Worm (Caenorhabditis elegans) whole organism, L4 larva: ENCODE measurements around the gene C33G3.4.
A peak's percentile ranks its signal among the peaks of the same experiment; 100 is the strongest.

Experiments used
- F37D6.2 ChIP-seq: sonication (generic microtip); optimal IDR thresholded peaks from 2 replicates; lab custom pipeline; 2016; ENCODE audit warnings: mild to moderate bottlenecking, missing genetic modification characterization, missing compliant biosample characterization
- F44E2.7 ChIP-seq: fragments of 200-800 bp; sonication (Bioruptor generic); IDR thresholded peaks from 2 replicates; pipeline ENCODE4 v2.1.2; 2022; ENCODE audit warnings: missing genetic modification characterization, missing compliant biosample characterization
- Y105C5A.15 ChIP-seq: fragments of 200-800 bp; sonication (Bioruptor generic); IDR thresholded peaks from 2 replicates; pipeline ENCODE4 v1.3.6; 2022; ENCODE audit warnings: missing genetic modification characterization, missing compliant biosample characterization
- ceh-32 ChIP-seq: sonication (generic microtip); optimal IDR thresholded peaks from 2 replicates; lab custom pipeline; 2016; ENCODE audit warnings: mild to moderate bottlenecking, missing genetic modification characterization, missing compliant biosample characterization; ENCODE audit not compliant: poor library complexity
- daf-16 ChIP-seq, 3 experiments: sonication (generic microtip); optimal IDR thresholded peaks; 2 replicates each; lab custom pipeline; 2016 to 2017; ENCODE audit warnings: missing genetic modification characterization in 3 of 3, missing genetic modification reagents in 3 of 3, mild to moderate bottlenecking in 2 of 3, missing compliant biosample characterization in 2 of 3, missing biosample characterization in 1 of 3, moderate library complexity in 1 of 3
- daf-19 ChIP-seq: fragments of 200-800 bp; sonication (Bioruptor generic); conservative IDR thresholded peaks from 2 replicates; pipeline ENCODE4 v1.3.6; 2022; ENCODE audit warnings: missing genetic modification characterization, missing compliant biosample characterization
- dmd-6 ChIP-seq: fragments of 200-800 bp; sonication (Bioruptor generic); IDR thresholded peaks from 2 replicates; pipeline ENCODE4 v1.3.6; 2022; ENCODE audit warnings: missing genetic modification reagents, missing genetic modification characterization, missing compliant biosample characterization
- dpl-1 ChIP-seq: fragments of 150-350 bp; optimal IDR thresholded peaks from 2 replicates; lab custom pipeline; 2014; ENCODE audit warnings: missing biosample characterization, missing genetic modification reagents, missing genetic modification characterization
- duxl-1 ChIP-seq: sonication (generic microtip); optimal IDR thresholded peaks from 2 replicates; lab custom pipeline; 2016; ENCODE audit warnings: mild to moderate bottlenecking, missing genetic modification characterization, moderate library complexity, missing compliant biosample characterization; ENCODE audit not compliant: poor library complexity
- fkh-10 ChIP-seq: fragments of 150-350 bp; optimal IDR thresholded peaks from 2 replicates; lab custom pipeline; 2014; ENCODE audit warnings: missing biosample characterization, missing genetic modification reagents, missing genetic modification characterization
- hmg-1.1 ChIP-seq: fragments of 200-800 bp; sonication (Bioruptor generic); IDR thresholded peaks from 2 replicates; pipeline ENCODE4 v1.3.6; 2022; ENCODE audit warnings: missing genetic modification reagents, missing genetic modification characterization, missing compliant biosample characterization
- jun-1 ChIP-seq: fragments of 150-350 bp; optimal IDR thresholded peaks from 2 replicates; lab custom pipeline; 2014; ENCODE audit warnings: missing biosample characterization, missing genetic modification reagents, missing genetic modification characterization
- lin-13 ChIP-seq: fragments of 150-350 bp; optimal IDR thresholded peaks from 2 replicates; lab custom pipeline; 2014; ENCODE audit warnings: missing biosample characterization, missing genetic modification reagents, missing genetic modification characterization
- lir-3 ChIP-seq: sonication (generic microtip); optimal IDR thresholded peaks from 2 replicates; lab custom pipeline; 2016; ENCODE audit warnings: mild to moderate bottlenecking, missing genetic modification characterization, missing compliant biosample characterization
- lsy-2 ChIP-seq, 2 experiments: fragments of 150-350 bp in 1 of 2; sonication (generic microtip) in 1 of 2; optimal IDR thresholded peaks; 2 replicates each; lab custom pipeline; 2014 to 2017; ENCODE audit warnings: missing biosample characterization in 2 of 2, missing genetic modification characterization in 2 of 2
- madf-9 ChIP-seq: fragments of 200-800 bp; sonication (Bioruptor generic); conservative IDR thresholded peaks from 2 replicates; pipeline ENCODE4 v1.3.6; 2022; ENCODE audit warnings: missing genetic modification reagents, missing genetic modification characterization, missing compliant biosample characterization
- mes-2 ChIP-seq: sonication (generic microtip); optimal IDR thresholded peaks from 2 replicates; lab custom pipeline; 2016; ENCODE audit warnings: missing genotype, mild to moderate bottlenecking, missing genetic modification characterization, missing compliant biosample characterization; ENCODE audit not compliant: poor library complexity, severe bottlenecking
- nhr-102 ChIP-seq: sonication (generic microtip); optimal IDR thresholded peaks from 2 replicates; lab custom pipeline; 2016; ENCODE audit warnings: mild to moderate bottlenecking, missing genetic modification characterization, moderate library complexity, missing compliant biosample characterization
- nhr-111 ChIP-seq: fragments of 200-800 bp; sonication (Bioruptor generic); optimal IDR thresholded peaks from 2 replicates; lab custom pipeline; 2018; ENCODE audit warnings: mild to moderate bottlenecking, missing genetic modification characterization, missing compliant biosample characterization
- nhr-25 ChIP-seq: sonication (generic microtip); optimal IDR thresholded peaks from 2 replicates; lab custom pipeline; 2017; ENCODE audit warnings: missing genetic modification characterization, mild to moderate bottlenecking, missing compliant biosample characterization, antibody characterized with exemption, moderate library complexity, borderline replicate concordance; ENCODE audit not compliant: insufficient read depth
- nhr-28 ChIP-seq: fragments of 150-350 bp; optimal IDR thresholded peaks from 2 replicates; lab custom pipeline; 2014; ENCODE audit warnings: missing biosample characterization, missing genetic modification characterization
- nhr-76 ChIP-seq: fragments of 150-350 bp; optimal IDR thresholded peaks from 2 replicates; lab custom pipeline; 2014; ENCODE audit warnings: missing biosample characterization, missing genetic modification characterization
- pha-4 ChIP-seq, 2 experiments: fragments of 150-350 bp in 1 of 2; fragments of 200-800 bp in 1 of 2; sonication (Bioruptor generic) in 1 of 2; IDR thresholded peaks in 1 of 2; optimal IDR thresholded peaks in 1 of 2; 2 replicates each; pipeline versions ENCODE4 v1.3.6 to Lab custom; 2014 to 2022; ENCODE audit warnings: missing genetic modification characterization in 2 of 2, missing genetic modification reagents in 2 of 2, missing biosample characterization in 1 of 2, missing compliant biosample characterization in 1 of 2
- rbr-2 ChIP-seq: sonication (generic microtip); optimal IDR thresholded peaks from 2 replicates; lab custom pipeline; 2016; ENCODE audit warnings: missing genotype, missing genetic modification characterization, missing compliant biosample characterization
- skn-1 ChIP-seq: fragments of 150-350 bp; optimal IDR thresholded peaks from 2 replicates; lab custom pipeline; 2014; ENCODE audit warnings: missing biosample characterization, missing genetic modification characterization
- snpc-1.2 ChIP-seq: fragments of 200-800 bp; sonication (Bioruptor generic); IDR thresholded peaks from 2 replicates; pipeline ENCODE4 v1.3.6; 2022; ENCODE audit warnings: missing genetic modification reagents, missing genetic modification characterization, missing compliant biosample characterization
- snpc-4 ChIP-seq: fragments of 150-350 bp; optimal IDR thresholded peaks from 2 replicates; lab custom pipeline; 2014; ENCODE audit warnings: missing biosample characterization, missing genetic modification characterization
- spr-1 ChIP-seq: sonication (generic microtip); optimal IDR thresholded peaks from 2 replicates; lab custom pipeline; 2016; ENCODE audit warnings: mild to moderate bottlenecking, missing genetic modification characterization, missing compliant biosample characterization
- unc-62 ChIP-seq, 3 experiments: fragments of 150-350 bp in 1 of 3; sonication (generic microtip); optimal IDR thresholded peaks in 2 of 3; peaks in 1 of 3; 1 replicate in 1 of 3; 2 replicates in 2 of 3; lab custom pipeline; 2014 to 2017; ENCODE audit warnings: missing biosample characterization in 3 of 3, missing genetic modification characterization in 3 of 3, missing genetic modification reagents in 3 of 3, missing genotype in 1 of 3
- zag-1 ChIP-seq: fragments of 150-350 bp; optimal IDR thresholded peaks from 2 replicates; lab custom pipeline; 2014; ENCODE audit warnings: missing biosample characterization, missing genetic modification characterization
- zfp-2 ChIP-seq: sonication (generic microtip); optimal IDR thresholded peaks from 2 replicates; lab custom pipeline; 2016; ENCODE audit warnings: mild to moderate bottlenecking, missing genetic modification characterization, missing compliant biosample characterization

C33G3.4 gene

ce11 chrX:14024400-14024953 is 46.5 kb upstream of the C33G3.4 start (continued):
- no peak for TF ChIP-seq F44E2.7 (GFP tag; lab: Robert Waterston, UW)
- TF ChIP-seq nhr-76 (tag; lab: Kevin White, UChicago), result no peak
- TF ChIP-seq nhr-111 (GFP tag; lab: Kevin White, UChicago), result no peak
- no peak for TF ChIP-seq spr-1 (tag; lab: Kevin White, UChicago)
- no peak for TF ChIP-seq nhr-102

DNA sequence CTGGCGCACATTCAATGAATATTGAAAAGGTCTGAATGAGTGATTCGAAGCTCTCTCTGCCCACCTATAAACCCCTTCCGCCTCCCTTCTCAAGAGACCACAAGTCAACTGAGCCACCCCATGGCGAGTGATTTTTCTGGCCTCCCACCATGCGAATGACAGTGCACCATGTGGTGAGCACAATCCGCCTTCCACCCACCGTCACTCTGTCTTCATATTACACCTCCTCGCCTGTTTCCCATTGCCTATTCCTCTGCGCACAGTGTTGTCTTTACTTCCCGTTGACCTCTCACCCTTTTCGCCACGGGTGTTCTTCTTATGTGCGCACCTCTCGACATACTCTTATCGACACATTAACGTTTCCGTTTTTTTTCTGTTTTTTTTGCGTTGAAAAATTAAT is 44.1 kb upstream of the C33G3.4 start:
- no peak for TF ChIP-seq daf-19 (GFP tag; lab: Robert Waterston, UW)
- TF ChIP-seq lsy-2 (tag; optimal IDR thresholded peaks at IDR 0.05; lab: Kevin White, UChicago), result no peak
- TF ChIP-seq lin-13 (GFP tag; lab: Kevin White, UChicago), result no peak
- no peak for TF ChIP-seq F37D6.2 (tag; lab: Kevin White, UChicago)
- no peak for TF ChIP-seq duxl-1
- TF ChIP-seq nhr-28 (tag; lab: Kevin White, UChicago), result no peak
- TF ChIP-seq zfp-2 (tag; lab: Kevin White, UChicago), result no peak
- no peak for TF ChIP-seq rbr-2 (tag; lab: Kevin White, UChicago)
- no peak for TF ChIP-seq mes-2 (tag; lab: Kevin White, UChicago)
- no peak for TF ChIP-seq zag-1 (tag; lab: Kevin White, UChicago)
- no peak for TF ChIP-seq jun-1 (tag; lab: Kevin White, UChicago)

ce11 chrX:14028492-14028891 is 42.5 kb upstream of the C33G3.4 start:
- no peak for TF ChIP-seq snpc-4 (tag; lab: Kevin White, UChicago)
- TF ChIP-seq madf-9 (GFP tag; lab: Robert Waterston, UW), result no peak
- no peak for TF ChIP-seq fkh-10 (GFP tag; lab: Kevin White, UChicago)
- no peak for TF ChIP-seq skn-1
- no peak for TF ChIP-seq lsy-2 (tag; optimal IDR thresholded peaks at IDR 0.05; lab: Kevin White, UChicago)
- no peak for TF ChIP-seq ceh-32 (tag; lab: Kevin White, UChicago)
- TF ChIP-seq Y105C5A.15 (GFP tag; lab: Robert Waterston, UW), result no peak
- TF ChIP-seq snpc-1.2, result no peak
- TF ChIP-seq nhr-25 (tag; lab: Kevin White, UChicago), result no peak
- TF ChIP-seq, all 104 proteins: peak for 0

DNA sequence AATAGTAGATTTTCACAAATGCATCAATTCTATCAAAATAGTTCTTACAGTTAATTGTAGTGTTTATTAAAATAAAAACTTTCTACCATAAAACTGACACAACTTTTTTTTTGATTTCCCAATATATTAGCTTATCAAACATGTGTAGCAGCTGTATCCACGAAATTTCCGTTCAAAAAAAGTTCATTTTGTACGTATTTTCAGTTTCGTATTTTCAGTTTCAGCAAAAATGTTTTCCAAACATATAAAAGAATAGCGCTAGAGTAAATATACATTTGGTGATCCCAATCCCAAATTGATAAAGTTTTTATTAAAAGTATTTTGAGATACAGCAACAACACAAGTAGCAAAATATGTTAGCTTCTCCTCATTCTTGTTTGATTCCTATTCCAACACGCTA is 41.6 kb upstream of the C33G3.4 start:
- TF ChIP-seq hmg-1.1 (GFP tag; lab: Robert Waterston, UW) (no peak), unc-62 (GFP tag; optimal IDR thresholded peaks at IDR 0.05 in 1 of 2; lab: Kevin White, UChicago) (peak in 1 of 2 experiments; percentile 97), unc-62 (tag; optimal IDR thresholded peaks at IDR 0.05; lab: Kevin White, UChicago) (no peak)

DNA sequence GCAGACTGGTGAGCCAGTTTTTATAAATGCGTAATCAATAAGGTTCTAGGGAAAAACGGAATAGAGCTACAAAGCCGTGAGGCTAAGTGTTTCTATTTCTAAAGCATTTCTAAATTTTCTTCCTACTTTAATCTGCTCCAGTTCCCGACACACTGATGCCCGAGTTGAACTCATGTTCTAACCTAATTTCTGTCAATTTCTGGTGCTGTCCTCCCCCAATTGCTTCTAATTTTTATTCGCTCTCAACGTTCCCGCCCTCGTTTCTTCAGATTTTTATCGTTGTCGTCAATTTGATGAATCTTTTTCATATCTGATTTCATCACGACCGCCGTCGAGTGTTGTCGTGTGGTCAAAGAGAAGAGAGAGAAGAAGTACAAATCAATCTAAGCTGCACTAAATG is 41.1 kb upstream of the C33G3.4 start:
- no peak for TF ChIP-seq hmg-1.1 (GFP tag; lab: Robert Waterston, UW)

DNA sequence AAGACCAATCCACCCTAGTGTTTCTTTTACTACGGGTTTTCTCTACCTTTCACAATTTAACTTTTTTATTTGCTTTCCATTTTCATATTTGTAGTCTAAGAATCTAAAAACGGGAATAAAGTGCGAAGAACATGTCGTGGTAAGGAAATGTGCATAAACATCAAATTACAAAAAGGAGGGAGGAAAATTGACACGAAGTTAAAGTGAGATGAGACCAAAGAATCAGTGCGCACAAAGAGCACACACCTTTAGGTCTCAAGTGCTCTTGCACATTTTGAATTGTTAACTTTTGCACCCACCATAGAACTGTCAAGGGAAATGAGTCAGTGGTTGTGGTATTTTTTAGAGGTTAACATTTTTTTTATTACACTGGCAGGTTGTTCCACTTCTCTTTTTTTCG is 40.4 kb upstream of the C33G3.4 start:
- TF ChIP-seq Y105C5A.15 (GFP tag; lab: Robert Waterston, UW), result no peak
- no peak for TF ChIP-seq dpl-1
- no peak for TF ChIP-seq F37D6.2 (tag; lab: Kevin White, UChicago)
- no peak for TF ChIP-seq pha-4 (GFP tag; IDR thresholded peaks at IDR 0.05; lab: Robert Waterston, UW)
- peak; percentile 46 for TF ChIP-seq pha-4 (tag; optimal IDR thresholded peaks at IDR 0.05; lab: Kevin White, UChicago)
- no peak for TF ChIP-seq lir-3 (tag; lab: Kevin White, UChicago)
- TF ChIP-seq nhr-28 (tag; lab: Kevin White, UChicago), result peak; percentile 27
- no peak for TF ChIP-seq daf-16 (GFP tag; optimal IDR thresholded peaks at IDR 0.05; lab: Kevin White, UChicago)
- peak; percentile 20 for TF ChIP-seq daf-16 (tag; optimal IDR thresholded peaks at IDR 0.05; lab: Kevin White, UChicago)
- TF ChIP-seq unc-62 (GFP tag; optimal IDR thresholded peaks at IDR 0.05 in 1 of 2; lab: Kevin White, UChicago), result peak in 1 of 2 experiments; percentile 20
- no peak for TF ChIP-seq unc-62 (tag; optimal IDR thresholded peaks at IDR 0.05; lab: Kevin White, UChicago)
- TF ChIP-seq dmd-6 (GFP tag; lab: Robert Waterston, UW), result peak; percentile 71
